Worm (Caenorhabditis elegans) whole organism, late embryonic: Measurements from ENCODE around the gene iffb-1.

ENCODE experiments used
- ahr-1 ChIP-seq: sonication (generic microtip); optimal IDR thresholded peaks from 2 replicates; lab custom pipeline; 2016; ENCODE audit warnings: missing genetic modification characterization, missing compliant biosample characterization
- ets-4 ChIP-seq: sonication (generic microtip); optimal IDR thresholded peaks from 2 replicates; lab custom pipeline; 2016; ENCODE audit warnings: missing genetic modification characterization, missing compliant biosample characterization
- lim-6 ChIP-seq: sonication (generic microtip); optimal IDR thresholded peaks from 2 replicates; lab custom pipeline; 2016; ENCODE audit warnings: missing genetic modification characterization, missing compliant biosample characterization
- mec-3 ChIP-seq: sonication (generic microtip); optimal IDR thresholded peaks from 2 replicates; lab custom pipeline; 2016; ENCODE audit warnings: borderline replicate concordance, missing genetic modification characterization, missing compliant biosample characterization

- TF ChIP-seq lim-6 (tag; lab: Kevin White, UChicago) (no peak), mec-3 (tag; lab: Kevin White, UChicago) (no peak), ets-4 (tag; lab: Kevin White, UChicago) (no peak), ahr-1 (tag; lab: Kevin White, UChicago) (no peak)
These were observed at the start of gene iffb-1, which contains the start of gene fbxa-66 for ce11 chrIII:2313985-2314494.
